Fruit fly (Drosophila melanogaster) whole organism, embryonic: ENCODE results near the gene dod.
A peak's percentile ranks its signal among the peaks of the same experiment; 100 is the strongest.

Experiments
- ATbp ChIP-seq: fragments of 200-800 bp; sonication (Bioruptor generic); optimal IDR thresholded peaks from 2 replicates; lab custom pipeline; 2017; ENCODE audit warnings: missing biosample characterization, mild to moderate bottlenecking, missing genetic modification characterization, missing genetic modification reagents
- Antp ChIP-seq: fragments of 200-800 bp; sonication (Bioruptor generic); optimal IDR thresholded peaks from 3 replicates; lab custom pipeline; 2016; ENCODE audit warnings: missing biosample characterization, missing genetic modification characterization
- Asciz ChIP-seq: fragments of 200-800 bp; sonication (Bioruptor generic); optimal IDR thresholded peaks from 2 replicates; lab custom pipeline; 2017; ENCODE audit warnings: missing biosample characterization, mild to moderate bottlenecking, missing genetic modification characterization, missing genetic modification reagents
- B-H1 ChIP-seq: fragments of 200-800 bp; sonication (Bioruptor generic); IDR thresholded peaks from 3 replicates; pipeline ENCODE4 v1.3.6; 2022; ENCODE audit warnings: missing biosample characterization, missing genetic modification characterization
- BtbVII ChIP-seq: fragments of 200-800 bp; sonication (Bioruptor generic); optimal IDR thresholded peaks from 3 replicates; lab custom pipeline; 2017; ENCODE audit warnings: missing biosample characterization, mild to moderate bottlenecking, missing genetic modification characterization
- CG10543 ChIP-seq: fragments of 200-800 bp; sonication (Bioruptor generic); optimal IDR thresholded peaks from 3 replicates; lab custom pipeline; 2017; ENCODE audit warnings: missing biosample characterization, mild to moderate bottlenecking, missing genetic modification characterization, moderate library complexity
- CG10565 ChIP-seq: fragments of 200-800 bp; sonication (Bioruptor generic); optimal IDR thresholded peaks from 3 replicates; lab custom pipeline; 2016; ENCODE audit warnings: missing biosample characterization, mild to moderate bottlenecking, missing genetic modification characterization
- CG10979 ChIP-seq: fragments of 200-800 bp; sonication (Bioruptor generic); optimal IDR thresholded peaks from 2 replicates; lab custom pipeline; 2018; ENCODE audit warnings: missing biosample characterization, mild to moderate bottlenecking, missing genetic modification characterization, moderate library complexity
- CG11247 ChIP-seq: fragments of 200-800 bp; sonication (Bioruptor generic); IDR thresholded peaks from 2 replicates; pipeline ENCODE4 v1.3.6; 2022; ENCODE audit warnings: missing biosample characterization, missing genetic modification characterization
- CG13296 ChIP-seq: fragments of 200-800 bp; sonication (Bioruptor generic); optimal IDR thresholded peaks from 3 replicates; lab custom pipeline; 2018; ENCODE audit warnings: missing biosample characterization, mild to moderate bottlenecking, missing genetic modification characterization
- CG14014 ChIP-seq: fragments of 200-800 bp; sonication (Bioruptor generic); IDR thresholded peaks from 2 replicates; pipeline ENCODE4 v1.3.6; 2022; ENCODE audit warnings: missing biosample characterization, missing genetic modification characterization
- CG14050 ChIP-seq: fragments of 200-800 bp; sonication (Bioruptor generic); IDR thresholded peaks from 3 replicates; pipeline ENCODE4 v1.3.6; 2022; ENCODE audit warnings: missing biosample characterization, missing genetic modification characterization
- CG14860 ChIP-seq: fragments of 200-800 bp; sonication (Bioruptor generic); IDR thresholded peaks from 3 replicates; pipeline ENCODE4 v1.3.6; 2022; ENCODE audit warnings: missing biosample characterization, missing genetic modification characterization; ENCODE audit not compliant: partially characterized antibody
- CG15601 ChIP-seq: fragments of 200-800 bp; sonication (Bioruptor generic); optimal IDR thresholded peaks from 3 replicates; lab custom pipeline; 2019; ENCODE audit warnings: missing biosample characterization, mild to moderate bottlenecking, missing genetic modification characterization, moderate library complexity
- CG18619 ChIP-seq: fragments of 200-800 bp; sonication (Bioruptor generic); optimal IDR thresholded peaks from 3 replicates; lab custom pipeline; 2017; ENCODE audit warnings: missing biosample characterization, mild to moderate bottlenecking, missing genetic modification characterization
- CG2129 ChIP-seq: fragments of 200-800 bp; sonication (Bioruptor generic); IDR thresholded peaks from 2 replicates; pipeline ENCODE4 v1.3.6; 2022; ENCODE audit warnings: missing biosample characterization, missing genetic modification characterization; ENCODE audit not compliant: partially characterized antibody
- CG30020 ChIP-seq: fragments of 200-800 bp; optimal IDR thresholded peaks from 2 replicates; lab custom pipeline; 2019; ENCODE audit warnings: missing biosample characterization, mild to moderate bottlenecking, missing genetic modification characterization, moderate library complexity
- CG3838 ChIP-seq: fragments of 200-800 bp; sonication (Bioruptor generic); optimal IDR thresholded peaks from 3 replicates; lab custom pipeline; 2016; ENCODE audit warnings: missing biosample characterization, missing genetic modification characterization
- CG6654 ChIP-seq: fragments of 200-800 bp; sonication (Bioruptor generic); optimal IDR thresholded peaks from 2 replicates; lab custom pipeline; 2017; ENCODE audit warnings: missing biosample characterization, mild to moderate bottlenecking, missing genetic modification characterization
- CG6791 ChIP-seq: fragments of 200-800 bp; sonication (Bioruptor generic); IDR thresholded peaks from 3 replicates; pipeline ENCODE4 v1.3.6; 2022; ENCODE audit warnings: missing biosample characterization, missing genetic modification characterization; ENCODE audit not compliant: partially characterized antibody
- CG7987 ChIP-seq: fragments of 200-800 bp; sonication (Bioruptor generic); optimal IDR thresholded peaks from 2 replicates; lab custom pipeline; 2018; ENCODE audit warnings: missing biosample characterization, mild to moderate bottlenecking, missing genetic modification characterization, moderate library complexity
- CoRest ChIP-seq: fragments of 200-800 bp; sonication (Bioruptor generic); optimal IDR thresholded peaks from 3 replicates; lab custom pipeline; 2018; ENCODE audit warnings: missing biosample characterization, mild to moderate bottlenecking, missing genetic modification characterization, moderate library complexity
- Doc2 ChIP-seq: fragments of 200-800 bp; sonication (Bioruptor generic); IDR thresholded peaks from 2 replicates; pipeline ENCODE4 v1.3.6; 2022; ENCODE audit warnings: missing biosample characterization, missing genetic modification characterization
- Elba2 ChIP-seq: fragments of 200-800 bp; sonication (Bioruptor generic); optimal IDR thresholded peaks from 3 replicates; lab custom pipeline; 2016; ENCODE audit warnings: missing biosample characterization, missing genetic modification characterization
- HLH4C ChIP-seq: fragments of 200-800 bp; sonication (Bioruptor generic); IDR thresholded peaks from 3 replicates; pipeline ENCODE4 v1.3.6; 2022; ENCODE audit warnings: missing biosample characterization, missing genetic modification characterization; ENCODE audit not compliant: partially characterized antibody
- Hr78 ChIP-seq, 2 experiments: fragments of 200-800 bp in 1 of 2; fragments of >200 bp in 1 of 2; sonication (Bioruptor generic) in 1 of 2; optimal IDR thresholded peaks; 2 replicates each; lab custom pipeline; 2017 to 2019; ENCODE audit warnings: missing biosample characterization in 2 of 2, missing genetic modification characterization in 2 of 2, mild to moderate bottlenecking in 1 of 2, moderate library complexity in 1 of 2
- Jarid2 ChIP-seq: fragments of 200-800 bp; sonication (Bioruptor generic); optimal IDR thresholded peaks from 3 replicates; lab custom pipeline; 2017; ENCODE audit warnings: mild to moderate bottlenecking, missing biosample characterization, missing genetic modification reagents, missing genetic modification characterization
- Nf-YB ChIP-seq: fragments of 200-800 bp; sonication (Bioruptor generic); optimal IDR thresholded peaks from 3 replicates; lab custom pipeline; 2019; ENCODE audit warnings: missing biosample characterization, mild to moderate bottlenecking, missing genetic modification characterization, moderate library complexity
- Nf-YC ChIP-seq: fragments of 200-800 bp; optimal IDR thresholded peaks from 3 replicates; lab custom pipeline; 2019; ENCODE audit warnings: missing biosample characterization, mild to moderate bottlenecking, missing genetic modification characterization, moderate library complexity
- NfI ChIP-seq: fragments of 200-800 bp; sonication (Bioruptor generic); optimal IDR thresholded peaks from 3 replicates; lab custom pipeline; 2018; ENCODE audit warnings: missing biosample characterization, mild to moderate bottlenecking, missing genetic modification characterization, moderate library complexity
- Opbp ChIP-seq: fragments of 200-800 bp; sonication (Bioruptor generic); IDR thresholded peaks from 3 replicates; pipeline ENCODE4 v1.3.6; 2022; ENCODE audit warnings: missing biosample characterization, missing genetic modification characterization; ENCODE audit not compliant: partially characterized antibody
- Ptx1 ChIP-seq: fragments of 200-800 bp; sonication (Bioruptor generic); IDR thresholded peaks from 2 replicates; pipeline ENCODE4 v1.3.6; 2022; ENCODE audit warnings: missing biosample characterization, missing genetic modification characterization
- Sox100B ChIP-seq: fragments of 200-800 bp; sonication (Bioruptor generic); optimal IDR thresholded peaks from 3 replicates; lab custom pipeline; 2018; ENCODE audit warnings: missing biosample characterization, mild to moderate bottlenecking, missing genetic modification characterization
- Xrp1 ChIP-seq: fragments of 200-800 bp; sonication (Bioruptor generic); IDR thresholded peaks from 2 replicates; pipeline ENCODE4 v1.3.6; 2022; ENCODE audit warnings: missing biosample characterization, missing genetic modification characterization
- cas ChIP-seq: fragments of 200-800 bp; sonication (Bioruptor generic); IDR thresholded peaks from 2 replicates; pipeline ENCODE4 v1.3.6; 2022; ENCODE audit warnings: missing biosample characterization, missing genetic modification characterization
- caup ChIP-seq: fragments of 200-800 bp; sonication (Bioruptor generic); optimal IDR thresholded peaks from 3 replicates; lab custom pipeline; 2017; ENCODE audit warnings: missing biosample characterization, mild to moderate bottlenecking, missing genetic modification characterization, moderate library complexity; ENCODE audit not compliant: severe bottlenecking
- chn ChIP-seq: fragments of 200-800 bp; sonication (Bioruptor generic); optimal IDR thresholded peaks from 2 replicates; lab custom pipeline; 2016; ENCODE audit warnings: missing biosample characterization, missing genetic modification characterization
- dm ChIP-seq: fragments of 200-800 bp; sonication (Bioruptor generic); optimal IDR thresholded peaks from 3 replicates; lab custom pipeline; 2016; ENCODE audit warnings: missing biosample characterization, missing genetic modification characterization
- ems ChIP-seq: fragments of 200-800 bp; sonication (Bioruptor generic); optimal IDR thresholded peaks from 3 replicates; lab custom pipeline; 2016; ENCODE audit warnings: missing biosample characterization, missing genetic modification characterization
- esg ChIP-seq: fragments of 200-800 bp; sonication (Bioruptor generic); conservative IDR thresholded peaks from 2 replicates; pipeline ENCODE4 v1.3.6; 2022; ENCODE audit warnings: missing biosample characterization, missing genetic modification characterization
- hb ChIP-seq: fragments of 200-800 bp; sonication (Bioruptor generic); IDR thresholded peaks from 3 replicates; pipeline ENCODE4 v1.3.6; 2022; ENCODE audit warnings: missing biosample characterization, missing genetic modification characterization; ENCODE audit not compliant: partially characterized antibody
- hbn ChIP-seq: fragments of 200-800 bp; sonication (Bioruptor generic); IDR thresholded peaks from 2 replicates; pipeline ENCODE4 v1.3.6; 2022; ENCODE audit warnings: missing biosample characterization, missing genetic modification characterization; ENCODE audit not compliant: partially characterized antibody
- knrl ChIP-seq: fragments of 200-800 bp; sonication (Bioruptor generic); IDR thresholded peaks from 3 replicates; pipeline ENCODE4 v1.3.6; 2022; ENCODE audit warnings: missing biosample characterization, missing genetic modification characterization; ENCODE audit not compliant: partially characterized antibody
- phol ChIP-seq: fragments of 200-800 bp; sonication (Bioruptor generic); optimal IDR thresholded peaks from 3 replicates; lab custom pipeline; 2018; ENCODE audit warnings: missing biosample characterization, mild to moderate bottlenecking, missing genetic modification characterization, moderate library complexity
- ro ChIP-seq: fragments of 200-800 bp; sonication (Bioruptor generic); IDR thresholded peaks from 2 replicates; pipeline ENCODE4 v1.3.6; 2022; ENCODE audit warnings: missing biosample characterization, missing genetic modification characterization
- so ChIP-seq: fragments of 200-800 bp; sonication (Bioruptor generic); IDR thresholded peaks from 3 replicates; pipeline ENCODE4 v1.3.6; 2022; ENCODE audit warnings: missing biosample characterization, missing genetic modification characterization
- toy ChIP-seq: fragments of 200-800 bp; sonication (Bioruptor generic); IDR thresholded peaks from 2 replicates; pipeline ENCODE4 v1.3.6; 2022; ENCODE audit warnings: missing biosample characterization, missing genetic modification characterization
- trh ChIP-seq: fragments of 200-800 bp; sonication (Bioruptor generic); optimal IDR thresholded peaks from 2 replicates; lab custom pipeline; 2016; ENCODE audit warnings: missing biosample characterization, missing genetic modification characterization
- tx ChIP-seq: fragments of 200-800 bp; sonication (Bioruptor generic); optimal IDR thresholded peaks from 2 replicates; lab custom pipeline; 2016; ENCODE audit warnings: missing biosample characterization, missing genetic modification characterization
- unpg ChIP-seq: fragments of 200-800 bp; sonication (Bioruptor generic); optimal IDR thresholded peaks from 3 replicates; lab custom pipeline; 2018; ENCODE audit warnings: missing biosample characterization, mild to moderate bottlenecking, missing genetic modification characterization, moderate library complexity

Gene dod

DNA sequence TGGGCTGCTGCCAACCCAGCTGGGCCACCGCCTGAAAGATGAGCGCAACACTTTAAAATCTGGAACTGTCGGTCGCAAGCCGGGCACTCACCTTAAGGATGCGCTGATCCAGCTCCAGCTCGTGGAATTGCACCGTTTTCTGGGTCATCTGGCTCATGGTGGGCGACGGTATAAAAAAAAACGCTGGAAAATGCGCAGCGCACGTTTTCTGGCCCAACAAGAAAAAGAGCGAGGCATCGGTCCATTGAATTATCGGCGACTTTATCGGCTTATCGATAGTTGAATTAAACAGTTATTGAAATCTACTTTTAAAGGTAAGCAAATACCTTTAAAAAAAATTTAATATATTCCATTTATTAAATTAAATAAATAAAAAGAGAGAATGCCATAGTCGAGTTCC is 42.5 kb downstream of the dod start, which contains the start of gene Ddx56 (continued):
- TF ChIP-seq trh (no peak), CG14860 (GFP tag; lab: Robert Waterston, UW) (0 out of 3 replicates have a peak, but pooled peaks have one; percentile 22), CG10565 (GFP tag; lab: Kevin White, UChicago) (no peak), CG18619 (no peak), so (GFP tag; lab: Robert Waterston, UW) (no peak), Antp (no peak), Nf-YC (tag; lab: Kevin White, UChicago) (no peak), hb (no peak), knrl (GFP tag; lab: Robert Waterston, UW) (peak; percentile 43; the same call in 2 of the 3 replicates), ATbp (GFP tag; lab: Kevin White, UChicago) (no peak), Elba2 (GFP tag; lab: Kevin White, UChicago) (no peak), Asciz (GFP tag; lab: Kevin White, UChicago) (no peak), CG11247 (GFP tag; lab: Robert Waterston, UW) (no peak), CG15601 (tag; lab: Kevin White, UChicago) (no peak), cas (no peak), HLH4C (peak; percentile 62; the same call in 2 of the 3 replicates), chn (GFP tag; lab: Kevin White, UChicago) (no peak), hbn (GFP tag; lab: Robert Waterston, UW) (peak; percentile 47), CG14050 (GFP tag; lab: Robert Waterston, UW) (no peak), phol (no peak), Jarid2 (GFP tag; lab: Kevin White, UChicago) (no peak), tx (no peak), dm (GFP tag; lab: Kevin White, UChicago) (peak; percentile 29), unpg (GFP tag; lab: Kevin White, UChicago) (no peak), Nf-YB (GFP tag; lab: Kevin White, UChicago) (no peak), Xrp1 (GFP tag; lab: Robert Waterston, UW) (no peak), CG6791 (GFP tag; lab: Robert Waterston, UW) (0 out of 3 replicates have a peak, but pooled peaks have one; percentile 15), Doc2 (no peak), caup (no peak), CG13296 (GFP tag; lab: Kevin White, UChicago) (no peak), CG30020 (tag; lab: Kevin White, UChicago) (no peak), CG6654 (no peak), Opbp (GFP tag; lab: Robert Waterston, UW) (peak; percentile 59; the same call in 2 of the 3 replicates), CG2129 (GFP tag; lab: Robert Waterston, UW) (peak; percentile 23), Ptx1 (no peak), Hr78 (GFP tag; optimal IDR thresholded peaks at IDR 0.05; lab: Kevin White, UChicago) (no peak), Sox100B (GFP tag; lab: Kevin White, UChicago) (no peak), toy (GFP tag; lab: Robert Waterston, UW) (no peak), CG3838 (GFP tag; lab: Kevin White, UChicago) (no peak), CG7987 (no peak), BtbVII (GFP tag; lab: Kevin White, UChicago) (no peak), ro (GFP tag; lab: Robert Waterston, UW) (no peak), CG10979 (tag; lab: Kevin White, UChicago) (no peak), CG14014 (GFP tag; lab: Robert Waterston, UW) (no peak), CoRest (no peak), esg (GFP tag; lab: Robert Waterston, UW) (no peak), B-H1 (GFP tag; lab: Robert Waterston, UW) (no peak), ems (GFP tag; lab: Kevin White, UChicago) (no peak), CG10543 (GFP tag; lab: Kevin White, UChicago) (no peak), NfI (GFP tag; lab: Kevin White, UChicago) (no peak)
